Worm (Caenorhabditis elegans) whole organism, late embryonic: ENCODE measurements around the gene ZC13.10.

ENCODE experiments used
- C08G9.2 ChIP-seq: sonication (generic microtip); optimal IDR thresholded peaks from 2 replicates; lab custom pipeline; 2016; ENCODE audit warnings: mild to moderate bottlenecking, missing genetic modification characterization, moderate library complexity, missing compliant biosample characterization
- C38D4.7 ChIP-seq: fragments of 200-800 bp; sonication (Bioruptor generic); optimal IDR thresholded peaks from 2 replicates; lab custom pipeline; 2018; ENCODE audit warnings: mild to moderate bottlenecking, missing genetic modification characterization, moderate library complexity, missing compliant biosample characterization
- F13H6.1 ChIP-seq: sonication (generic microtip); optimal IDR thresholded peaks from 2 replicates; lab custom pipeline; 2016; ENCODE audit warnings: missing genetic modification characterization, missing compliant biosample characterization
- K02D7.2 ChIP-seq: sonication (generic microtip); optimal IDR thresholded peaks from 2 replicates; lab custom pipeline; 2017; ENCODE audit warnings: mild to moderate bottlenecking, missing genetic modification characterization, missing compliant biosample characterization
- K09A11.1 ChIP-seq: sonication (generic microtip); optimal IDR thresholded peaks from 2 replicates; lab custom pipeline; 2017; ENCODE audit warnings: antibody characterized with exemption, mild to moderate bottlenecking, missing genetic modification characterization, missing compliant biosample characterization; ENCODE audit not compliant: insufficient read depth
- T23F11.4 ChIP-seq: fragments of 200-800 bp; sonication (Bioruptor generic); optimal IDR thresholded peaks from 2 replicates; lab custom pipeline; 2018; ENCODE audit warnings: mild to moderate bottlenecking, missing genetic modification characterization, missing compliant biosample characterization
- Y22D7AL.16 ChIP-seq: sonication (generic microtip); optimal IDR thresholded peaks from 2 replicates; lab custom pipeline; 2016; ENCODE audit warnings: missing genetic modification characterization, missing compliant biosample characterization
- ahr-1 ChIP-seq: sonication (generic microtip); optimal IDR thresholded peaks from 2 replicates; lab custom pipeline; 2016; ENCODE audit warnings: missing genetic modification characterization, missing compliant biosample characterization
- ama-1 ChIP-seq: fragments of 150-350 bp; optimal IDR thresholded peaks from 2 replicates; lab custom pipeline; 2014
- ceh-14 ChIP-seq: sonication (generic microtip); optimal IDR thresholded peaks from 2 replicates; lab custom pipeline; 2016; ENCODE audit warnings: missing genotype, missing genetic modification characterization, missing compliant biosample characterization
- ceh-18 ChIP-seq: sonication (generic microtip); optimal IDR thresholded peaks from 2 replicates; lab custom pipeline; 2016; ENCODE audit warnings: missing genetic modification characterization, missing compliant biosample characterization
- ceh-30 ChIP-seq: fragments of 150-350 bp; optimal IDR thresholded peaks from 2 replicates; lab custom pipeline; 2014; ENCODE audit warnings: missing biosample characterization, missing genetic modification characterization
- ceh-34 ChIP-seq: sonication (generic microtip); optimal IDR thresholded peaks from 2 replicates; lab custom pipeline; 2016; ENCODE audit warnings: mild to moderate bottlenecking, missing genetic modification characterization, missing compliant biosample characterization
- ceh-45 ChIP-seq: fragments of 200-800 bp; sonication (Bioruptor generic); IDR thresholded peaks from 2 replicates; pipeline ENCODE4 v1.3.6; 2022; ENCODE audit warnings: missing genetic modification reagents, missing genetic modification characterization, missing compliant biosample characterization
- ceh-6 ChIP-seq: fragments of 200-800 bp; sonication (Bioruptor generic); optimal IDR thresholded peaks from 2 replicates; lab custom pipeline; 2018; ENCODE audit warnings: mild to moderate bottlenecking, missing genetic modification characterization, missing compliant biosample characterization
- dmd-4 ChIP-seq: sonication (generic microtip); optimal IDR thresholded peaks from 2 replicates; lab custom pipeline; 2016; ENCODE audit warnings: borderline replicate concordance, missing genetic modification characterization, missing compliant biosample characterization
- dve-1 ChIP-seq: sonication (generic microtip); optimal IDR thresholded peaks from 2 replicates; lab custom pipeline; 2017; ENCODE audit warnings: antibody characterized with exemption, mild to moderate bottlenecking, missing genetic modification characterization, missing compliant biosample characterization
- elt-2 ChIP-seq: sonication (generic microtip); optimal IDR thresholded peaks from 2 replicates; lab custom pipeline; 2016; ENCODE audit warnings: missing genetic modification reagents, missing genetic modification characterization, missing compliant biosample characterization
- ets-4 ChIP-seq: sonication (generic microtip); optimal IDR thresholded peaks from 2 replicates; lab custom pipeline; 2016; ENCODE audit warnings: missing genetic modification characterization, missing compliant biosample characterization
- fkh-6 ChIP-seq: sonication (generic microtip); optimal IDR thresholded peaks from 2 replicates; lab custom pipeline; 2016; ENCODE audit warnings: missing genetic modification characterization, missing compliant biosample characterization
- gmeb-2 ChIP-seq: sonication (generic microtip); optimal IDR thresholded peaks from 2 replicates; lab custom pipeline; 2016; ENCODE audit warnings: missing genetic modification characterization, inconsistent platforms, missing compliant biosample characterization
- hlh-6 ChIP-seq: sonication (generic microtip); optimal IDR thresholded peaks from 2 replicates; lab custom pipeline; 2016; ENCODE audit warnings: missing genotype, missing genetic modification characterization, missing compliant biosample characterization
- lim-6 ChIP-seq: sonication (generic microtip); optimal IDR thresholded peaks from 2 replicates; lab custom pipeline; 2016; ENCODE audit warnings: missing genetic modification characterization, missing compliant biosample characterization
- lin-11 ChIP-seq: fragments of 200-800 bp; sonication (Bioruptor generic); optimal IDR thresholded peaks from 2 replicates; lab custom pipeline; 2018; ENCODE audit warnings: mild to moderate bottlenecking, missing genetic modification characterization, missing compliant biosample characterization
- madf-2 ChIP-seq: sonication (generic microtip); optimal IDR thresholded peaks from 2 replicates; lab custom pipeline; 2017; ENCODE audit warnings: missing genetic modification characterization, missing compliant biosample characterization
- nfya-1 ChIP-seq: sonication (generic microtip); optimal IDR thresholded peaks from 2 replicates; lab custom pipeline; 2017; ENCODE audit warnings: missing genetic modification characterization, mild to moderate bottlenecking, missing compliant biosample characterization, antibody characterized with exemption, moderate library complexity
- nhr-11 ChIP-seq: fragments of 150-350 bp; optimal IDR thresholded peaks from 2 replicates; lab custom pipeline; 2014; ENCODE audit warnings: missing biosample characterization, missing genetic modification characterization
- nhr-232 ChIP-seq: sonication (generic microtip); optimal IDR thresholded peaks from 2 replicates; lab custom pipeline; 2016; ENCODE audit warnings: missing genetic modification characterization, missing compliant biosample characterization
- npax-4 ChIP-seq: sonication (generic microtip); optimal IDR thresholded peaks from 2 replicates; lab custom pipeline; 2016; ENCODE audit warnings: missing genetic modification characterization, missing compliant biosample characterization
- pha-4 ChIP-seq: fragments of 150-350 bp; optimal IDR thresholded peaks from 2 replicates; lab custom pipeline; 2018; ENCODE audit warnings: missing biosample characterization, missing genetic modification reagents, missing genetic modification characterization
- pros-1 ChIP-seq: fragments of 150-350 bp; optimal IDR thresholded peaks from 2 replicates; lab custom pipeline; 2014; ENCODE audit warnings: missing biosample characterization, missing genetic modification reagents, missing genetic modification characterization
- ref-2 ChIP-seq: sonication (generic microtip); optimal IDR thresholded peaks from 2 replicates; lab custom pipeline; 2016; ENCODE audit warnings: missing genetic modification characterization, missing compliant biosample characterization
- rnt-1 ChIP-seq: sonication (generic microtip); optimal IDR thresholded peaks from 2 replicates; lab custom pipeline; 2016; ENCODE audit warnings: missing genetic modification characterization, missing compliant biosample characterization
- sox-2 ChIP-seq: fragments of 200-800 bp; sonication (Bioruptor generic); IDR thresholded peaks from 2 replicates; pipeline ENCODE4 v1.3.6; 2022; ENCODE audit warnings: missing genetic modification reagents, missing genetic modification characterization, missing compliant biosample characterization
- sox-4 ChIP-seq: sonication (generic microtip); optimal IDR thresholded peaks from 2 replicates; lab custom pipeline; 2017; ENCODE audit warnings: mild to moderate bottlenecking, missing genetic modification characterization, inconsistent platforms, missing compliant biosample characterization
- syd-9 ChIP-seq: sonication (generic microtip); optimal IDR thresholded peaks from 2 replicates; lab custom pipeline; 2016; ENCODE audit warnings: mild to moderate bottlenecking, missing genetic modification characterization, moderate library complexity, missing compliant biosample characterization
- tbx-2 ChIP-seq: sonication (generic microtip); optimal IDR thresholded peaks from 2 replicates; lab custom pipeline; 2016; ENCODE audit warnings: missing genetic modification characterization, missing compliant biosample characterization
- tbx-7 ChIP-seq: sonication (generic microtip); optimal IDR thresholded peaks from 2 replicates; lab custom pipeline; 2016; ENCODE audit warnings: missing genotype, missing genetic modification characterization, missing compliant biosample characterization
- unc-55 ChIP-seq: sonication (generic microtip); optimal IDR thresholded peaks from 2 replicates; lab custom pipeline; 2017; ENCODE audit warnings: missing biosample characterization, missing genetic modification reagents, missing genetic modification characterization
- zip-5 ChIP-seq: sonication (generic microtip); optimal IDR thresholded peaks from 2 replicates; lab custom pipeline; 2016; ENCODE audit warnings: missing genetic modification characterization, missing compliant biosample characterization
- ztf-16 ChIP-seq: sonication (generic microtip); optimal IDR thresholded peaks from 2 replicates; lab custom pipeline; 2017; ENCODE audit warnings: missing genetic modification characterization, missing compliant biosample characterization

The ZC13.10 gene

ce11 chrX:876935-877334, 25.5 kb downstream of the ZC13.10 start, which contains the start of gene ZC13.1 (continued):
- TF ChIP-seq ceh-45 (GFP tag; lab: Robert Waterston, UW) (no peak), madf-2 (tag; lab: Kevin White, UChicago) (no peak), ceh-6 (no peak), pha-4 (tag; lab: Kevin White, UChicago) (no peak), F13H6.1 (tag; lab: Kevin White, UChicago) (peak; percentile 38), tbx-7 (tag; lab: Kevin White, UChicago) (no peak), pros-1 (peak; percentile 62), unc-55 (GFP tag; lab: Kevin White, UChicago) (peak; percentile 62), Y22D7AL.16 (tag; lab: Kevin White, UChicago) (no peak), ceh-30 (no peak), nhr-11 (tag; lab: Kevin White, UChicago) (no peak), lim-6 (tag; lab: Kevin White, UChicago) (no peak), nhr-232 (tag; lab: Kevin White, UChicago) (no peak), T23F11.4 (no peak), ceh-14 (tag; lab: Kevin White, UChicago) (peak; percentile 30), hlh-6 (no peak), ceh-34 (tag; lab: Kevin White, UChicago) (peak; percentile 39), C08G9.2 (peak; percentile 6), npax-4 (tag; lab: Kevin White, UChicago) (no peak), C38D4.7 (GFP tag; lab: Kevin White, UChicago) (no peak), syd-9 (tag; lab: Kevin White, UChicago) (no peak), dve-1 (tag; lab: Kevin White, UChicago) (peak; percentile 58), nfya-1 (tag; lab: Kevin White, UChicago) (peak; percentile 71), ahr-1 (no peak), elt-2 (peak; percentile 26), lin-11 (tag; lab: Kevin White, UChicago) (no peak), fkh-6 (tag; lab: Kevin White, UChicago) (no peak), ama-1 (no peak), ets-4 (tag; lab: Kevin White, UChicago) (peak; percentile 0), gmeb-2 (no peak)

DNA sequence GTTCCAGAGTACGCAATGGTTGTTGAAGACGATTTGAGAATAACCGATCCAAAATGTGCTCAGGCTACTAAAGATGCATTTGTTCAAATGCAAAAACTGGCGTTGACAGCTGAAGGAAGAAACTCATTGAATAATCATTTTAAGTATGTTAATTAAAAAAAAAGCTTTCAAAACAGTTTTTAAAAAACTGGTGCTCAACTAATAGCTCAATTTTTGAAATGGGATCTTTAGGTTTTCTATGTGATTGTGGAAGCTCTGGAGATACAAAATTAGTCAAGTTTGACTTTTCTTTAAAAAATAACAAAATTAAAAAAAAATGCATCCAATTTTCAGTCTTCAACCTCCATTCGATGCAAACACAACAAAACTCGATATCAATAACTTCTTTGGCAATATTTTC, 28.8 kb downstream of the ZC13.10 start:
- no peak for TF ChIP-seq sox-4
- no peak for TF ChIP-seq pha-4 (tag; lab: Kevin White, UChicago)
- TF ChIP-seq rnt-1: no peak
- no peak for TF ChIP-seq ref-2 (tag; lab: Kevin White, UChicago)
- TF ChIP-seq K09A11.1 (tag; lab: Kevin White, UChicago): no peak
- TF ChIP-seq zip-5: no peak
- TF ChIP-seq C08G9.2: no peak
- TF ChIP-seq ztf-16 (tag; lab: Kevin White, UChicago): no peak
- TF ChIP-seq nhr-11 (tag; lab: Kevin White, UChicago): no peak

DNA sequence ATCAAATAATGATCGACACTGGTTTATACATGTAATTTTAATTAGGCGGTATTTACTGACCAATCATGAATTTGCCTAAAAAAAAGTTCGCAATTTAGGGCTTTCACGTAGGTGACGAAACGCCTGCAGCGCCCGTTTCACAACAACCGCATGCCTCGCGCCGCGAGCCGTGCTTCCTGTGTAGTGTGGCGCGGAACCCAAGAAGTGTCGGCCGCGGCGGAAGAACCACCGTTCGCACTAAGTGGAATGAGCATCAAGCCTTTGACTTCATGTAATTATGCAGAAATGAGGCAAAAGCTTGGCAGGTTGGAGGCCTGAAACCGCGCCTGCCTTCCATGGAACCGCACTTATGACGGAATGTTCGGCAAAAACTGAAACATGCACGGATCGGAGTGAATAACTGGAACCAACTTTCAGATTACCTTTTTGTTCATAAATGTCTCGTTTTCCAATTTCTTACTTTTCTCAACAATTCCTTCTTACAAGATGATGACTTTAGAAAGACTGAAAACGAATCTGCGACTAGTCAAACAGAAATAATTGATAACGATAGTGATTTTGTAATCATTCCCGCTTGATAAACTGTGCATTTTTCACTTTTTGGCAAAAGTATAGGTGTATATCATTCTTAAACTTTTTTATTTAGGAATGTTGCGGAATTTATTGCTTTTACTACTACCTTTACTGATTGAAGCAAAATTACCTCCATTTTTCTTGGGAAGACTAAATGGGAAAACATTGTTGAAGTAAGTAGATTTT, 30.3 kb downstream of the ZC13.10 start, which contains the start of gene F56F10.1:
Gene F56F10.1 (plus strand): TSS at position 647 of the 759 bp plus-strand sequence.
- TF ChIP-seq pros-1: no peak
- TF ChIP-seq sox-2 (GFP tag; lab: Robert Waterston, UW): no peak
- TF ChIP-seq nfya-1 (tag; lab: Kevin White, UChicago): no peak
- TF ChIP-seq tbx-7 (tag; lab: Kevin White, UChicago): no peak
- no peak for TF ChIP-seq ceh-14 (tag; lab: Kevin White, UChicago)
- TF ChIP-seq ets-4 (tag; lab: Kevin White, UChicago): no peak
- TF ChIP-seq ceh-45 (GFP tag; lab: Robert Waterston, UW): no peak
- no peak for TF ChIP-seq ref-2 (tag; lab: Kevin White, UChicago)
- no peak for TF ChIP-seq dmd-4 (tag; lab: Kevin White, UChicago)
- no peak for TF ChIP-seq K09A11.1 (tag; lab: Kevin White, UChicago)
- no peak for TF ChIP-seq tbx-2
- TF ChIP-seq ztf-16 (tag; lab: Kevin White, UChicago): no peak
- no peak for TF ChIP-seq ceh-18
- no peak for TF ChIP-seq K02D7.2
- no peak for TF ChIP-seq dve-1 (tag; lab: Kevin White, UChicago)
